Worm (Caenorhabditis elegans) whole organism, L1 larva: ENCODE data around the gene crn-3.

ENCODE experiments used
- C16A3.4 ChIP-seq: fragments of 150-350 bp; optimal IDR thresholded peaks from 2 replicates; lab custom pipeline; 2014; ENCODE audit warnings: missing biosample characterization, missing genetic modification characterization
- Y116A8C.19 ChIP-seq: sonication (generic microtip); optimal IDR thresholded peaks from 2 replicates; lab custom pipeline; 2016; ENCODE audit warnings: missing compliant biosample characterization, missing genetic modification characterization, borderline replicate concordance
- ama-1 ChIP-seq: fragments of 150-350 bp; optimal IDR thresholded peaks from 2 replicates; lab custom pipeline; 2014
- blmp-1 ChIP-seq: fragments of 150-350 bp; optimal IDR thresholded peaks from 2 replicates; lab custom pipeline; 2014; ENCODE audit warnings: missing biosample characterization, missing genetic modification characterization
- ceh-90 ChIP-seq: sonication (generic microtip); optimal IDR thresholded peaks from 2 replicates; lab custom pipeline; 2016; ENCODE audit warnings: missing genetic modification characterization, missing compliant biosample characterization
- ces-1 ChIP-seq: fragments of 150-350 bp; optimal IDR thresholded peaks from 2 replicates; lab custom pipeline; 2014; ENCODE audit warnings: missing biosample characterization, missing genetic modification reagents, missing genetic modification characterization
- efl-1 ChIP-seq, 4 experiments: fragments of 150-350 bp; optimal IDR thresholded peaks in 3 of 4; peaks in 1 of 4; 1 replicate in 1 of 4; 2 replicates in 3 of 4; lab custom pipeline; 2014; ENCODE audit warnings: missing biosample characterization in 2 of 4, missing genetic modification characterization in 2 of 4, missing genetic modification reagents in 2 of 4
- efl-3 ChIP-seq: fragments of 200-800 bp; sonication (Bioruptor generic); optimal IDR thresholded peaks from 2 replicates; lab custom pipeline; 2018; ENCODE audit warnings: mild to moderate bottlenecking, missing genetic modification characterization, missing compliant biosample characterization
- egl-13 ChIP-seq: sonication (generic microtip); optimal IDR thresholded peaks from 2 replicates; lab custom pipeline; 2016; ENCODE audit warnings: missing genotype, missing genetic modification reagents, missing genetic modification characterization, missing compliant biosample characterization
- elt-2 ChIP-seq: sonication (generic microtip); optimal IDR thresholded peaks from 2 replicates; lab custom pipeline; 2016; ENCODE audit warnings: missing genetic modification characterization, mild to moderate bottlenecking, inconsistent platforms, missing compliant biosample characterization, missing genetic modification reagents
- hlh-17 ChIP-seq: fragments of 200-800 bp; sonication (Bioruptor generic); optimal IDR thresholded peaks from 2 replicates; lab custom pipeline; 2018; ENCODE audit warnings: missing genetic modification characterization, mild to moderate bottlenecking, missing compliant biosample characterization, moderate library complexity, borderline replicate concordance
- hlh-4 ChIP-seq: sonication (generic microtip); optimal IDR thresholded peaks from 2 replicates; lab custom pipeline; 2016; ENCODE audit warnings: mild to moderate bottlenecking, missing genetic modification characterization, missing compliant biosample characterization
- jun-1 ChIP-seq: fragments of 150-350 bp; optimal IDR thresholded peaks from 2 replicates; lab custom pipeline; 2014; ENCODE audit warnings: missing biosample characterization, missing genetic modification reagents, missing genetic modification characterization
- lin-35 ChIP-seq, 2 experiments: fragments of 150-350 bp; optimal IDR thresholded peaks; 2 replicates each; lab custom pipeline; 2014; ENCODE audit warnings: missing biosample characterization in 2 of 2, missing genetic modification characterization in 2 of 2, missing genetic modification reagents in 2 of 2
- mab-9 ChIP-seq: fragments of 200-800 bp; sonication (Bioruptor generic); IDR thresholded peaks from 2 replicates; pipeline ENCODE4 v1.3.6; 2022; ENCODE audit warnings: missing genetic modification reagents, missing genetic modification characterization, missing compliant biosample characterization
- mdl-1 ChIP-seq, 2 experiments: fragments of 150-350 bp; optimal IDR thresholded peaks; 2 replicates each; lab custom pipeline; 2014 to 2017; ENCODE audit warnings: missing biosample characterization in 2 of 2, missing genetic modification characterization in 2 of 2, inconsistent platforms in 1 of 2
- mep-1 ChIP-seq: fragments of 150-350 bp; optimal IDR thresholded peaks from 2 replicates; lab custom pipeline; 2014; ENCODE audit warnings: missing biosample characterization, missing genetic modification characterization
- nhr-12 ChIP-seq: sonication (generic microtip); optimal IDR thresholded peaks from 2 replicates; lab custom pipeline; 2017; ENCODE audit warnings: missing biosample characterization, missing genetic modification characterization
- nhr-237 ChIP-seq: fragments of 150-350 bp; optimal IDR thresholded peaks from 2 replicates; lab custom pipeline; 2014; ENCODE audit warnings: missing biosample characterization, missing genetic modification characterization
- nhr-47 ChIP-seq: sonication (generic microtip); optimal IDR thresholded peaks from 2 replicates; lab custom pipeline; 2016; ENCODE audit warnings: mild to moderate bottlenecking, missing genetic modification characterization, moderate library complexity, missing compliant biosample characterization
- nhr-76 ChIP-seq: sonication (generic microtip); optimal IDR thresholded peaks from 2 replicates; lab custom pipeline; 2017; ENCODE audit warnings: missing biosample characterization, missing genetic modification characterization
- nhr-84 ChIP-seq: sonication (generic microtip); optimal IDR thresholded peaks from 2 replicates; lab custom pipeline; 2017; ENCODE audit warnings: missing biosample characterization, missing genetic modification characterization
- nhr-90 ChIP-seq: sonication (generic microtip); optimal IDR thresholded peaks from 2 replicates; lab custom pipeline; 2016; ENCODE audit warnings: mild to moderate bottlenecking, missing genetic modification characterization, missing compliant biosample characterization; ENCODE audit not compliant: poor library complexity
- pax-3 ChIP-seq: fragments of 200-800 bp; sonication (Bioruptor generic); optimal IDR thresholded peaks from 2 replicates; lab custom pipeline; 2018; ENCODE audit warnings: mild to moderate bottlenecking, missing genetic modification characterization, moderate library complexity, missing compliant biosample characterization
- pqm-1 ChIP-seq: sonication (generic microtip); optimal IDR thresholded peaks from 3 replicates; lab custom pipeline; 2017; ENCODE audit warnings: missing biosample characterization, missing genetic modification characterization
- rnt-1 ChIP-seq: sonication (generic microtip); optimal IDR thresholded peaks from 2 replicates; lab custom pipeline; 2016; ENCODE audit warnings: mild to moderate bottlenecking, missing genetic modification characterization, moderate library complexity, missing compliant biosample characterization
- skn-1 ChIP-seq: fragments of 150-350 bp; optimal IDR thresholded peaks from 2 replicates; lab custom pipeline; 2014; ENCODE audit warnings: missing biosample characterization, missing genetic modification characterization
- sox-4 ChIP-seq: sonication (generic microtip); optimal IDR thresholded peaks from 2 replicates; lab custom pipeline; 2016; ENCODE audit warnings: missing genetic modification characterization, missing compliant biosample characterization
- sptf-1 ChIP-seq: fragments of 150-350 bp; optimal IDR thresholded peaks from 2 replicates; lab custom pipeline; 2014; ENCODE audit warnings: missing biosample characterization, missing genetic modification characterization
- sup-37 ChIP-seq: fragments of 200-800 bp; sonication (Bioruptor generic); optimal IDR thresholded peaks from 2 replicates; lab custom pipeline; 2018; ENCODE audit warnings: mild to moderate bottlenecking, missing genetic modification characterization, missing compliant biosample characterization
- swsn-7 ChIP-seq: sonication (generic microtip); optimal IDR thresholded peaks from 2 replicates; lab custom pipeline; 2016; ENCODE audit warnings: missing genetic modification characterization, missing compliant biosample characterization
- tbx-2 ChIP-seq: sonication (generic microtip); optimal IDR thresholded peaks from 2 replicates; lab custom pipeline; 2016; ENCODE audit warnings: missing genetic modification characterization, missing compliant biosample characterization
- unc-86 ChIP-seq: sonication (generic microtip); optimal IDR thresholded peaks from 2 replicates; lab custom pipeline; 2016; ENCODE audit warnings: missing genetic modification characterization, missing compliant biosample characterization
- ztf-11 ChIP-seq, 2 experiments: sonication (generic microtip); optimal IDR thresholded peaks; 2 replicates each; lab custom pipeline; 2016 to 2017; ENCODE audit warnings: missing genetic modification characterization in 2 of 2, missing biosample characterization in 1 of 2, missing compliant biosample characterization in 1 of 2
- ztf-4 ChIP-seq: fragments of 150-350 bp; optimal IDR thresholded peaks from 2 replicates; lab custom pipeline; 2014; ENCODE audit warnings: missing biosample characterization, missing genetic modification characterization

crn-3 gene

ce11 chrII:10594758-10595157, 6.9 kb downstream of the crn-3 start, which contains the start of gene C14A4.6:
TSS of gene C14A4.6 (minus strand) at chrII:10594776.
- TF ChIP-seq lin-35 (GFP tag; optimal IDR thresholded peaks at IDR 0.05; lab: Kevin White, UChicago) (peak in 1 of 2 experiments; percentile 46), mdl-1 (tag; optimal IDR thresholded peaks at IDR 0.05; lab: Kevin White, UChicago) (no peak), pqm-1 (tag; lab: Kevin White, UChicago) (peak; percentile 34), elt-2 (tag; lab: Kevin White, UChicago) (peak; percentile 79), ces-1 (no peak)

ce11 chrII:10596462-10596861, 8.6 kb downstream of the crn-3 start, which contains the start of gene C14A4.7:
TSS of gene C14A4.7 (minus strand) at chrII:10596562.
- TF ChIP-seq nhr-12 (no peak), elt-2 (tag; lab: Kevin White, UChicago) (peak; percentile 16), egl-13 (tag; lab: Kevin White, UChicago) (no peak)

- TF ChIP-seq C16A3.4 (tag; lab: Kevin White, UChicago) (no peak), skn-1 (tag; lab: Kevin White, UChicago) (no peak), sptf-1 (tag; lab: Kevin White, UChicago) (no peak)
Observed at ce11 chrII:10598039-10598438, 10.2 kb downstream of the crn-3 start, which contains the start of gene C14A4.8. TSS of gene C14A4.8 (minus strand) at chrII:10598139.

ce11 chrII:10598970-10599369, 11.1 kb downstream of the crn-3 start, which contains the start of gene C14A4.9:
TSS of gene C14A4.9 (plus strand) at chrII:10599337.
- TF ChIP-seq blmp-1 (tag; lab: Kevin White, UChicago) (peak; percentile 99), efl-1 (optimal IDR thresholded peaks at IDR 0.05; lab: Kevin White, UChicago) (no peak), efl-1 (GFP tag; optimal IDR thresholded peaks at IDR 0.05 in 1 of 2; lab: Kevin White, UChicago) (no peak)

ce11 chrII:10602184-10602583, 14.3 kb downstream of the crn-3 start, which contains the start of gene srv-2:
TSS of gene srv-2 (minus strand) at chrII:10602284.
- no peak for TF ChIP-seq Y116A8C.19 (tag; lab: Kevin White, UChicago)
- TF ChIP-seq nhr-84, result no peak
- no peak for TF ChIP-seq tbx-2

- no peak for TF ChIP-seq mep-1 (tag; lab: Kevin White, UChicago)
- no peak for TF ChIP-seq rnt-1 (tag; lab: Kevin White, UChicago)
- no peak for TF ChIP-seq elt-2 (tag; lab: Kevin White, UChicago)
- TF ChIP-seq hlh-17 (GFP tag; lab: Kevin White, UChicago), result no peak
- no peak for TF ChIP-seq ztf-11 (tag; optimal IDR thresholded peaks at IDR 0.05; lab: Kevin White, UChicago)
- no peak for TF ChIP-seq unc-86 (tag; lab: Kevin White, UChicago)
Observed at ce11 chrII:10603560-10603959, 15.7 kb downstream of the crn-3 start.

ce11 chrII:10605512-10605911, 17.7 kb downstream of the crn-3 start, which contains the start of gene taf-13:
TSS of gene taf-13 (minus strand) at chrII:10605612.
- TF ChIP-seq jun-1 (no peak), nhr-76 (tag; lab: Kevin White, UChicago) (no peak), pax-3 (tag; lab: Kevin White, UChicago) (no peak), skn-1 (tag; lab: Kevin White, UChicago) (no peak), ztf-4 (tag; lab: Kevin White, UChicago) (no peak), nhr-237 (tag; lab: Kevin White, UChicago) (no peak), sup-37 (GFP tag; lab: Kevin White, UChicago) (no peak), Y116A8C.19 (tag; lab: Kevin White, UChicago) (no peak), efl-3 (GFP tag; lab: Kevin White, UChicago) (no peak), nhr-47 (tag; lab: Kevin White, UChicago) (no peak), mab-9 (GFP tag; lab: Robert Waterston, UW) (no peak), hlh-4 (tag; lab: Kevin White, UChicago) (no peak), ceh-90 (tag; lab: Kevin White, UChicago) (no peak), swsn-7 (tag; lab: Kevin White, UChicago) (no peak), ama-1 (no peak), nhr-90 (tag; lab: Kevin White, UChicago) (no peak), sox-4 (tag; lab: Kevin White, UChicago) (no peak)
